Worm (Caenorhabditis elegans): Measurements from ENCODE around the gene misc-1.

DNA sequence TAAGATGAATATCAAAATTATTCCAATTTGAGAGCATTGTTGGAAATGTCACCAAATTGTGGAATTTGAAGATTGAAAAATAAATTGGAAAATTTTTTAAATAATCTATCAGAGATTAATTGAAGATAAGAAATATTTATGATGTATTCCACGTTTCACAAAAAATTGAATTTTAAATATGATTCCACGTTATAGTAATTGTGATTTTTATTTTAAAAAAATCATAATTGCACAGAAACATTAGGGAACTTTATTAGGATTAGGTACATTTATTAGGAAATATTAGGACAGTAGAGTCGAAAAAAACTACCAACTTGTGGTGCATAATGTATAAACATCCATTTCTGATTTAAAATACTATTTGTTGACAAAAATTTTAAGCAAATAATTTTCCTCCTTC, 8.2 kb downstream of the misc-1 start, which contains the start of gene B0432.11:
- no peak for TF ChIP-seq dpff-1 (tag; optimal IDR thresholded peaks at IDR 0.05)
- no peak for TF ChIP-seq nhr-90 (tag; optimal IDR thresholded peaks at IDR 0.05)
- no peak for TF ChIP-seq nfya-1 (tag; optimal IDR thresholded peaks at IDR 0.05; ENCODE audit: borderline replicate concordance, insufficient read depth)
- TF ChIP-seq ztf-18 (tag; optimal IDR thresholded peaks at IDR 0.05), result no peak
- no peak for TF ChIP-seq dox-1 (GFP tag; IDR thresholded peaks at IDR 0.05)

Data from whole organism, young adult.